Fruit fly (Drosophila melanogaster): Measurements from ENCODE around the gene CG43702.
A peak's percentile ranks its signal among the peaks of the same experiment; 100 is the strongest.

Gene CG43702

DNA sequence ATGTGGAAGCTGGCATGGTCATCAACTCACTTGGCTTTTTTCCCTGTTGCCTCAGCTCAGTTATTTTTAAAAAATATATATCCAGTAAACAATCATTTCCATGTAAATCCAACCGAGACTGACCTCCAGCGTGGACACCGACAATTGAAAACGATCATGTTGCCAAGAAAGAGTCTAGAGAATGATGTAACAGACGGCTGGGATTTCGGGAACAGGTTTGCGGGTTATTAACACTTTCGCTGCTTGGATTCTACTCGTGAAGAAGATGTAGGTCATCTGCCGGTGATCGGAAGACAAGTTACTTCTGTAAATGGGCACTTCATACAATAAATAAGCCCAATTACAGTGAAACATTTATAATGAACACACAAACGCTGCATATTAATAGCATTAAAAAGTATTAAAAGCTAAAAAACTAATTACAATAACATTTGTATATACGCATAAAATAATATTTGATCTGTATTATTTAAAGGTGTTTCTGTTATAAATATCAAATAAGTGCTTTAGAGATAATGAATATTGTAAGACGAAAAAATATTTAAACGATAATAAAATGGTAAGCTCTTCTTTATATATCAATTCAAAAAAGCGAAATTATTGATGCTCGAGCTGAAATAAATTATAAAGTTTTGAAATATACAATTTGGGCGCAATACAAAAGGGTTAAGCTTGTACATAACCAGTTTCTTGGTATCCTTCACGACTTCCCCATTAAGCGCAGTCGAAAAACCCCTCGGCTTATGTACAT lies 3.4 kb downstream of the CG43702 start:
- no peak for TF ChIP-seq Pif1A (GFP tag; optimal IDR thresholded peaks at IDR 0.05)
- TF ChIP-seq Ets98B (GFP tag; IDR thresholded peaks at IDR 0.05): no peak
- TF ChIP-seq Snoo (tag; optimal IDR thresholded peaks at IDR 0.05): no peak
- peak; percentile 67 for TF ChIP-seq CG8159 (tag; optimal IDR thresholded peaks at IDR 0.05)
- TF ChIP-seq EcR (GFP tag; optimal IDR thresholded peaks at IDR 0.05): peak; percentile 91
- no peak for TF ChIP-seq D1 (tag; optimal IDR thresholded peaks at IDR 0.05)
- TF ChIP-seq CG34367 (tag; optimal IDR thresholded peaks at IDR 0.05): no peak
- no peak for TF ChIP-seq CG4496 (GFP tag; IDR thresholded peaks at IDR 0.05)
- peak; percentile 51 for TF ChIP-seq CG15710 (tag; optimal IDR thresholded peaks at IDR 0.05)
- no peak for TF ChIP-seq CG32121 (GFP tag; IDR thresholded peaks at IDR 0.05)
- TF ChIP-seq CG9948 (tag; optimal IDR thresholded peaks at IDR 0.05): peak; percentile 8
- TF ChIP-seq fd96Ca (GFP tag; IDR thresholded peaks at IDR 0.05): no peak
- no peak for TF ChIP-seq CG17806 (tag; optimal IDR thresholded peaks at IDR 0.05)
- TF ChIP-seq CG14655 (GFP tag; optimal IDR thresholded peaks at IDR 0.05): no peak
- TF ChIP-seq CG13204 (GFP tag; optimal IDR thresholded peaks at IDR 0.05): no peak

DNA sequence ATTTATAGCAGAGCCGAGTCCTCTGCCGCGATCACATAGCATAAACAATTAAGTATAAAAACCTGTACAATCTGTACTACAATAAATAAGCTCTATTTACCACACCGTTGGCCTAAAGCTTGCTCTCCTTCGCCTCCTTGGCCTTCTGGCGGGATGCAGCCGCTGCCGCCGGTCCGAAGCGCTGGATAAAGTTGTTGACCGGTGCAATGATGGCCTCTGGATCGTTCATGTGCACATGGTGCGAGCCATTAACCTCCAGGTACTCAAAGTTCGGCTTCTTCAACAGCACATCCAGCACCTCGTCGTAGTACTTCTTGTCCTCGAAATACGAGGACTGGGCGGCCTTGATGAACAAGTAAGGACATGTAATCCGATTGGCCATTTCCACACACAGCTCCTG lies 4.0 kb downstream of the CG43702 start:
- TF ChIP-seq EcR (GFP tag; optimal IDR thresholded peaks at IDR 0.05): peak; percentile 96
- TF ChIP-seq CG13204 (GFP tag; optimal IDR thresholded peaks at IDR 0.05): peak; percentile 9
- TF ChIP-seq rn (GFP tag; IDR thresholded peaks at IDR 0.05): no peak

DNA sequence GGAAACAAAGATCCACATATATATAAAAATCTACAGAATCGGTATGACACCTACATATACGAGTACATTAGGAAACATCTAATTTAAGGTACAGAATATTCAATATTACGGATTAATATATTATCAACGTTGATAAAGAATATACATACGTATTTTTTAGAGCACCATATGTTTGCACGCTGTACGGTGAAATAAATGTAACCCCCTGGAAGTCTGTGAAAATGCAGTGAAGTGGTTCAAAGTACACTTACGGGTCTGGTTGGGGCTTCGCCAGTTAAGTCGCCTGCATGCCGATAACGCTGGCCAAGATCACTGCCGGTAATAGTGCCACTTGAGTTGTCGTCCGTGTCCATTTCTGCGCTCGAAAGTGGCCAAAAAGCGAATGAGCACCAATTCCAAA lies 5.2 kb downstream of the CG43702 start:
- TF ChIP-seq CG32121 (GFP tag; IDR thresholded peaks at IDR 0.05): no peak
- TF ChIP-seq Pif1B (GFP tag; optimal IDR thresholded peaks at IDR 0.05): no peak
- no peak for TF ChIP-seq CG12605 (GFP tag; IDR thresholded peaks at IDR 0.05)
- TF ChIP-seq EcR (GFP tag; optimal IDR thresholded peaks at IDR 0.05): no peak
- TF ChIP-seq CG34367 (tag; optimal IDR thresholded peaks at IDR 0.05): no peak
- TF ChIP-seq CG17806 (tag; optimal IDR thresholded peaks at IDR 0.05): no peak
- no peak for TF ChIP-seq Pif1A (GFP tag; optimal IDR thresholded peaks at IDR 0.05)
- TF ChIP-seq CG9948 (tag; optimal IDR thresholded peaks at IDR 0.05): no peak
- no peak for TF ChIP-seq D1 (tag; optimal IDR thresholded peaks at IDR 0.05)
- no peak for TF ChIP-seq CG15710 (tag; optimal IDR thresholded peaks at IDR 0.05)
- no peak for TF ChIP-seq CG8159 (tag; optimal IDR thresholded peaks at IDR 0.05)
- no peak for TF ChIP-seq CG4496 (GFP tag; IDR thresholded peaks at IDR 0.05)
- no peak for TF ChIP-seq CG14655 (GFP tag; optimal IDR thresholded peaks at IDR 0.05)
- no peak for TF ChIP-seq CG13204 (GFP tag; optimal IDR thresholded peaks at IDR 0.05)
- no peak for TF ChIP-seq fd96Ca (GFP tag; IDR thresholded peaks at IDR 0.05)
- no peak for TF ChIP-seq gl (tag; optimal IDR thresholded peaks at IDR 0.05)
- TF ChIP-seq CG8301 (tag; optimal IDR thresholded peaks at IDR 0.05): no peak

DNA sequence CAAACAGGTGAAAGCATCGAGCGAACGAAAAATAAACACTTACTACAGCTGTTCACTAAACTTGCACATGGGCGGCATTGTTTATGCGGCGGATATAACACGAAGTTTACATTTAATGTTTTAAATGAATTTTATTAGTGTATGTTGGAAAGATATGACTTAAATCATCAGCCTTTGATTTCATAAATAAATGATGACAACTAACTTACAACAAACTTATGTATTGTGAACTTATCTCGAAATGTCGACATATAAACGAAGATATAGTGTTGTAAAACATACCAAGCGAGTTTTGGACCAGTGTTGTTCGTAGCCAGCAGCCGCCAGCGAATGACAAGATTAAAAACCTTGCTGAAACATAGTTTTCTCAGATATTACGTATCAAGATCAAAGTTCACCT lies 5.9 kb downstream of the CG43702 start, which contains the start of the genes CG11309 and CG7632:
TSS of gene CG11309 (minus strand) at position 259 of the 400 bp plus-strand sequence.
TSS of gene CG7632 (plus strand) at position 298 of the 400 bp plus-strand sequence.
- TF ChIP-seq Pif1A (GFP tag; optimal IDR thresholded peaks at IDR 0.05): peak; percentile 100
- TF ChIP-seq CG4496 (GFP tag; IDR thresholded peaks at IDR 0.05): peak; percentile 99
- peak; percentile 99 for TF ChIP-seq D1 (tag; optimal IDR thresholded peaks at IDR 0.05)
- peak; percentile 96 for TF ChIP-seq rn (GFP tag; IDR thresholded peaks at IDR 0.05)
- peak; percentile 99 for TF ChIP-seq CG14655 (GFP tag; optimal IDR thresholded peaks at IDR 0.05)
- peak; percentile 99 for TF ChIP-seq gl (tag; optimal IDR thresholded peaks at IDR 0.05)
- peak; percentile 100 for TF ChIP-seq CG8159 (tag; optimal IDR thresholded peaks at IDR 0.05)
- TF ChIP-seq CG13204 (GFP tag; optimal IDR thresholded peaks at IDR 0.05): peak; percentile 99
- peak; percentile 100 for TF ChIP-seq CG17806 (tag; optimal IDR thresholded peaks at IDR 0.05)
- peak; percentile 99 for TF ChIP-seq CG9948 (tag; optimal IDR thresholded peaks at IDR 0.05)
- TF ChIP-seq Snoo (tag; optimal IDR thresholded peaks at IDR 0.05): peak; percentile 99
- TF ChIP-seq Ets98B (GFP tag; IDR thresholded peaks at IDR 0.05): peak; percentile 99
- peak; percentile 99 for TF ChIP-seq CG8301 (tag; optimal IDR thresholded peaks at IDR 0.05)
- peak; percentile 100 for TF ChIP-seq CG34367 (tag; optimal IDR thresholded peaks at IDR 0.05)
- TF ChIP-seq EcR (GFP tag; optimal IDR thresholded peaks at IDR 0.05): peak; percentile 87
- peak; percentile 71; the same call in 1 of the 2 replicates for TF ChIP-seq CG10348 (GFP tag; IDR thresholded peaks at IDR 0.05)
- peak; percentile 100 for TF ChIP-seq CG12605 (GFP tag; IDR thresholded peaks at IDR 0.05)
- peak; percentile 100 for TF ChIP-seq CG15710 (tag; optimal IDR thresholded peaks at IDR 0.05)
- peak; percentile 97 for TF ChIP-seq fd96Ca (GFP tag; IDR thresholded peaks at IDR 0.05)
- TF ChIP-seq CG32121 (GFP tag; IDR thresholded peaks at IDR 0.05): peak; percentile 99
- peak; percentile 99 for TF ChIP-seq Pif1B (GFP tag; optimal IDR thresholded peaks at IDR 0.05)

DNA sequence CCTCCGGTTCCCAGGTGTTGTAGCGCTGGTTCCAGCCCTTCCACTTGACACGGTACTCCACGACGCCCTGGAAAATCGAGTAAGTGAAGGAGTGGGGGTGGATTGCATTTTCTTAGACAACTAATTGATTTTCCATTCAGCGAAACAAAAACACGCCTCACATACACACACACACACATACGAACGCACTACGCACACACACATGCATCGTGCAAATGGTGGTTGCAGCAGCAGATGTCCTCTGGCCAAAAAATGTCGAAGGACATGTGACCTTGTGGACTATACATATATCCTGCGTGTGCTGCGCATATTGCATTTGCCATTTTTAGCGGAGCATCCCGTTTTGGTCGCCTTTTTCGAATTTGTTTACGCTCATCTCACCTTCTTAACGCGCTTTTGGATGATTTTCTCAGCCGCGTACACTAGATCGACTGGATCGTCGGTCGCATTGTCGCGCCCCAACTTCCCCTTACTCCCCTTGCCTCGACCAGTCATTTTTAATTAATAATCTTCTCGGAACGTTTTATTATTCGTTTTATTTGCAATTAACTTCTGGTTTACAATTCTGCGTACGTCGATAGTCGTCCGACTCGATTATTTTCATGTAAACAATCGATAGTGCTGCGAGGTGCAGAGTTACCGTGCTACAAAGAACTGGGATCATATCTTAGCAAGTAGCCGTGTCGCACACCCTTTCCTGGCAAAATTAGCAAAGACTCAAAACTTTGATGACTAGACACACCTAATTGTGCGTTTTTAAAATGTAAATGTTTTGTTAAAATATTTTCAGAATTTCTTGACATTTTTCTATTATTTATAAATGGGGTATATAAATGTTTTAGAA lies 19.2 kb downstream of the CG43702 start, which contains the start of gene Pc:
TSS of gene Pc (minus strand) at position 605 of the 844 bp plus-strand sequence.
- TF ChIP-seq CG8159 (tag; optimal IDR thresholded peaks at IDR 0.05) (peak; percentile 1), CG9948 (tag; optimal IDR thresholded peaks at IDR 0.05) (no peak), Pif1B (GFP tag; optimal IDR thresholded peaks at IDR 0.05) (no peak), CG12605 (GFP tag; IDR thresholded peaks at IDR 0.05) (no peak), rn (GFP tag; IDR thresholded peaks at IDR 0.05) (no peak), CG34367 (tag; optimal IDR thresholded peaks at IDR 0.05) (no peak), CG17806 (tag; optimal IDR thresholded peaks at IDR 0.05) (no peak), Snoo (tag; optimal IDR thresholded peaks at IDR 0.05) (no peak), CG13204 (GFP tag; optimal IDR thresholded peaks at IDR 0.05) (no peak), CG32121 (GFP tag; IDR thresholded peaks at IDR 0.05) (no peak), D1 (tag; optimal IDR thresholded peaks at IDR 0.05) (peak; percentile 66), CG15710 (tag; optimal IDR thresholded peaks at IDR 0.05) (no peak), CG8301 (tag; optimal IDR thresholded peaks at IDR 0.05) (no peak), CG10348 (GFP tag; IDR thresholded peaks at IDR 0.05) (no peak), Pif1A (GFP tag; optimal IDR thresholded peaks at IDR 0.05) (no peak), fd96Ca (GFP tag; IDR thresholded peaks at IDR 0.05) (no peak)

Measured in whole organism, pupa.